Fruit fly (Drosophila melanogaster) Kc167 (cell line): ENCODE results near the gene CG4325.

Experiments
- Myc ChIP-seq: fragments of >200 bp; optimal IDR thresholded peaks from 2 replicates; lab custom pipeline; 2017; ENCODE audit warnings: missing external identifiers
- Sin3A ChIP-seq: fragments of >200 bp; optimal IDR thresholded peaks from 2 replicates; lab custom pipeline; 2018; ENCODE audit warnings: missing external identifiers
- h ChIP-seq: fragments of >200 bp; optimal IDR thresholded peaks from 3 replicates; lab custom pipeline; 2018; ENCODE audit warnings: missing external identifiers
- insv ChIP-seq: fragments of >200 bp; optimal IDR thresholded peaks from 3 replicates; lab custom pipeline; 2018; ENCODE audit warnings: missing external identifiers
- psq ChIP-seq: fragments of >200 bp; optimal IDR thresholded peaks from 2 replicates; lab custom pipeline; 2017; ENCODE audit warnings: missing external identifiers
- ttk ChIP-seq: sonication (Bioruptor generic); optimal IDR thresholded peaks from 2 replicates; lab custom pipeline; 2017; ENCODE audit warnings: missing external identifiers

Gene CG4325

dm6 chrX:2012837-2013236 is 30.8 kb downstream of the CG4325 start:
- TF ChIP-seq psq (peak; percentile 61), Sin3A (lab: Kevin White, UChicago) (no peak)

dm6 chrX:2012121-2012452 is 31.5 kb downstream of the CG4325 start:
- no peak for TF ChIP-seq insv (lab: Kevin White, UChicago)
- no peak for TF ChIP-seq psq
- TF ChIP-seq Myc (lab: Kevin White, UChicago): no peak
- no peak for TF ChIP-seq ttk
- no peak for TF ChIP-seq h (lab: Kevin White, UChicago)
- TF ChIP-seq Sin3A (lab: Kevin White, UChicago): no peak

- no peak for TF ChIP-seq Sin3A (lab: Kevin White, UChicago)
- TF ChIP-seq Myc (lab: Kevin White, UChicago): no peak
- no peak for TF ChIP-seq insv (lab: Kevin White, UChicago)
- TF ChIP-seq psq: no peak
- TF ChIP-seq ttk: no peak
- TF ChIP-seq h (lab: Kevin White, UChicago): no peak
These were observed 32.1 kb downstream of the CG4325 start for dm6 chrX:2011288-2012120.

dm6 chrX:2010010-2010873 is 33.4 kb downstream of the CG4325 start, which contains the start of gene east:
TSS of gene east (plus strand) at chrX:2010860.
- TF ChIP-seq ttk (no peak), psq (peak; percentile 57)

- TF ChIP-seq Sin3A (lab: Kevin White, UChicago): no peak
- no peak for TF ChIP-seq insv (lab: Kevin White, UChicago)
- TF ChIP-seq Myc (lab: Kevin White, UChicago): no peak
- no peak for TF ChIP-seq ttk
- no peak for TF ChIP-seq h (lab: Kevin White, UChicago)
- TF ChIP-seq psq: no peak
These were observed 34.1 kb downstream of the CG4325 start for dm6 chrX:2009453-2010009.

DNA sequence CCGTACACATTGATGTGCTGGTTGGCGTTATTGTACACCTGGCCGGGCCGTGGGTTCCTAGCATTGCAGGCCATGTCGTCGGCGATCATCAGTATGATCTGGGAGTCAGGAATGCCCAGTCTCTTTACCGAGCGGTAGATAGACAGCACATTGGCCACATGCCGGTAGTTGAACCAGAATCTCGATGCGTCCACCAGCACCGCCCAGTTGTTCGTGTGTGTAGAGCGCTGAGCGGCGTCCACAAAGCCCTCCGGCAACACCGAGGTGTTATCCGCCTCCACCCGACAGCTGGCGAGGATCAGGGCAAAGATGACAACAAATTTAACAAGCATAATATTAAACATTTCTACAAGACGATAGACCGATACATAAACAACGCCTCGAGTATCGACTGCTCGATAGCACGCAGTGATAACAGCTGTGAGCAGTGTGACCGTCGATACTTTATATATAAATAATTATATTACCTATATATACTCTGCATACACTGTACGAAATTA is 34.6 kb downstream of the CG4325 start, which contains the start of gene PIG-K:
TSS of gene PIG-K (minus strand) at position 412 of the 500 bp plus-strand sequence.
- TF ChIP-seq psq (no peak), h (lab: Kevin White, UChicago) (no peak), Sin3A (lab: Kevin White, UChicago) (no peak), Myc (lab: Kevin White, UChicago) (no peak), ttk (no peak), insv (lab: Kevin White, UChicago) (no peak)

- TF ChIP-seq ttk (no peak), Myc (lab: Kevin White, UChicago) (no peak), psq (no peak), Sin3A (lab: Kevin White, UChicago) (no peak), h (lab: Kevin White, UChicago) (no peak), insv (lab: Kevin White, UChicago) (no peak)
These were observed 37.8 kb downstream of the CG4325 start for dm6 chrX:2005840-2006239.

dm6 chrX:2004114-2004513 is 39.5 kb downstream of the CG4325 start:
- no peak for TF ChIP-seq ttk

dm6 chrX:2001057-2001456 is 42.6 kb downstream of the CG4325 start:
- TF ChIP-seq Sin3A (lab: Kevin White, UChicago) (no peak), insv (lab: Kevin White, UChicago) (no peak), psq (no peak), Myc (lab: Kevin White, UChicago) (no peak), h (lab: Kevin White, UChicago) (no peak)

DNA sequence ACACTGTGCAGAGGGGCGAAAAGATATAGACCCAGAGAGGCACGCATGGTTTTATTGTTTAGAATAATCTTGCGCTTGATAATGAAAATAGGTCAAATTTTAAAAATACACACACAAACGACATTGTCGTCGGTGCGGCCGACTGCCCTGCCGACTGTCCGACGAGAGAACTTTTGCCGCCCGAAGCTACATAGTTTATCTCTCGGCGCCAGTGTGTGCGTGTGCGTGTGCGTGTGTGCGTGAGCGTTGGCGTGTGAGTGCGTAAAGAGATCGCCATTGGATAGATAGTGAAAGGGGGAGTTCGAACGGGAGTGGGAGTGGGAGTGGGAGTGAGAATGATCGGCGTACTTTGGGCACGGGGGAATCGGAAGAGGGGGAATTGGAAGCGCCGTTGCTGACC is 48.0 kb downstream of the CG4325 start:
- no peak for TF ChIP-seq Sin3A (lab: Kevin White, UChicago)
- no peak for TF ChIP-seq insv (lab: Kevin White, UChicago)
- TF ChIP-seq h (lab: Kevin White, UChicago): no peak
- no peak for TF ChIP-seq ttk
- no peak for TF ChIP-seq psq
- TF ChIP-seq Myc (lab: Kevin White, UChicago): no peak

dm6 chrX:1994184-1994583 is 49.4 kb downstream of the CG4325 start:
- TF ChIP-seq Sin3A (lab: Kevin White, UChicago): no peak
- no peak for TF ChIP-seq ttk
- TF ChIP-seq h (lab: Kevin White, UChicago): no peak
- TF ChIP-seq Myc (lab: Kevin White, UChicago): no peak
- no peak for TF ChIP-seq insv (lab: Kevin White, UChicago)
- TF ChIP-seq psq: no peak
